Fruit fly (Drosophila melanogaster): ENCODE measurements around the gene Chd3.

DNA sequence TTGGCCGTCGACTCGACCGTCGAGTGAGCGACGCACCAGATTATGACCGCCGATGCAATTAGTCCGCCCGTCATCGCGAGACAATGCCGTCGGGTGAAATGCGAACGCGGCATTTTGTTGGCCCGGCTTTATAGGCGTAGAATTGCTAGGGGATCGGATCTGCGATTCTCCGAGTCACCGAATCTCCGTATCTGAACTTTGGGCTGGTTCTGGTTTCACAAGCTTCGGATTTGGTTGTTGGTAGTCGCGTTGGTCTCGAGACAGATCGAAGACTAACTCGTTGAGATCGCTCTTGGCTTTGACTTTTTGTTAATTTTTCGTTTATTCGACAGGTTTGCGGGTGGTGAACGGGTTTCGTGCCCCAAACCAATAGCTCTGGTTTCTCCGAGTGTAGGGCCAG, 49.6 kb downstream of the Chd3 start:
- TF ChIP-seq CG5204 (GFP tag; optimal IDR thresholded peaks at IDR 0.05), result no peak
- TF ChIP-seq ovo (GFP tag; optimal IDR thresholded peaks at IDR 0.05), result no peak
- TF ChIP-seq Crg-1 (GFP tag; optimal IDR thresholded peaks at IDR 0.05), result no peak
- no peak for TF ChIP-seq pad (GFP tag; optimal IDR thresholded peaks at IDR 0.05)
- no peak for TF ChIP-seq Mnt (GFP tag; optimal IDR thresholded peaks at IDR 0.05)
- TF ChIP-seq toe (GFP tag; optimal IDR thresholded peaks at IDR 0.05), result no peak
- TF ChIP-seq CG7101 (tag; optimal IDR thresholded peaks at IDR 0.05), result no peak
- no peak for TF ChIP-seq kay (GFP tag; ENCODE audit: borderline replicate concordance)
- no peak for TF ChIP-seq CG1620 (GFP tag; optimal IDR thresholded peaks at IDR 0.05)
- TF ChIP-seq CG33017 (tag; optimal IDR thresholded peaks at IDR 0.05), result no peak
- no peak for TF ChIP-seq CG14711 (tag; optimal IDR thresholded peaks at IDR 0.05)
- TF ChIP-seq cic (GFP tag; optimal IDR thresholded peaks at IDR 0.05), result no peak
- TF ChIP-seq bab1 (GFP tag; optimal IDR thresholded peaks at IDR 0.05), result no peak
